Worm (Caenorhabditis elegans): ENCODE measurements around the gene math-14.

Gene math-14

DNA sequence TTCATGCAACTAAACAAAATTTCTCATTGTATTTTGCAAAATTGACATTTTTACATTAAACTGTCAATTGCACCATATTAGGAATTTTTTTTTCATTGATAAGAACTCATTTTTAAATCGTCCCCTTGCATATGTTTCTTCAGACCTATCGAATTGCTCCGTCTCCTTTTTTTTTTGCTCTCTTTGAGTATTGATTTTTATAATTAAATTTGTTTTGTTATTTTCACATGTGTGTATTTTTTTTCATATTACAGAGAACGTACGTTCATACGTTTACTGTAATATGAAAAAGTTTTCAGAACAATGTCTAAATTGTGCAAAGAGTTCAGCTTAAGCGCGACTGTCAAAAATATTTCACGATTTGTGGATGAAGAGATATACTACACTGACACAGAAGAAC is at the start of gene math-14:
TSS of gene math-14 (plus strand) at position 301 of the 400 bp plus-strand sequence.
- no peak for TF ChIP-seq lin-39 (tag; optimal IDR thresholded peaks at IDR 0.05)
- TF ChIP-seq daf-16 (GFP tag; optimal IDR thresholded peaks at IDR 0.05) = no peak
- TF ChIP-seq daf-16 (tag; optimal IDR thresholded peaks at IDR 0.05) = peak; percentile 24
- no peak for TF ChIP-seq skn-1 (tag; optimal IDR thresholded peaks at IDR 0.05)
- no peak for TF ChIP-seq aly-2 (tag; optimal IDR thresholded peaks at IDR 0.05)
- no peak for TF ChIP-seq dpl-1 (GFP tag; optimal IDR thresholded peaks at IDR 0.05)

DNA sequence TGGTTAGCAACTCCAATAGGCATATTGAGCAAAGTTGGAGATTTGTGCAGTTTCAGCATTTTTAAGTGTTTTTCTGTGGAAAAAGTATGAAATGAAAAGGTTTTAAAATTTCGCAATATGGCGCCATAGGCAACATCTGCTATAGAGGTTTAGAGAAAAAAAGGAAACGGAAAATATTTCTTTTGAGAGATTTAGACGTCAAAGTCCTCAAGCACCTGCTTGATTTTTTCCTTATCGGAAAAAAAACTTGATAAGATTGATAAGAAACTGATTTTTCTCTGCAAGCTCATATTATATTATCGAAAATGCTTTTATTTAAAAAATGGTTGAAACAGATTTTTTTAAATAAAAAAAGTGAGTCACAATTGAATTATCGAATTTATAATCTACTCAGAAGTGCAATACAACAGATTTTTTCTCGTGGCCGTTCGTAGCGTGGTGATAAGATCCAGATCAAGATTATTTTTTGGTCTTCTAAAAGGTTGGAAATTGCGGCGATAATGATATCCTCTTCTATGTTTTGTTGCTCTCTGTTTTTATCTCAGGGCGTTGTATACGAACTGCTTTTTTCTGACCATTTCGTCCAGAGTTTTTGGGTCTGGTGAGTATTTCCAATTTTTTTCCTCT is 49.2 kb upstream of the math-14 start, which contains the start of gene fbxc-19:
TSS of gene fbxc-19 (plus strand) at position 536 of the 627 bp plus-strand sequence.
- TF ChIP-seq lim-7 (GFP tag; IDR thresholded peaks at IDR 0.05) (no peak), Y48G9A.11 (GFP tag; IDR thresholded peaks at IDR 0.05) (no peak), aha-1 (tag) (peak; percentile 78), php-3 (GFP tag; IDR thresholded peaks at IDR 0.05) (peak; percentile 87), mdl-1 (tag; optimal IDR thresholded peaks at IDR 0.05) (peak in 1 of 2 experiments; percentile 59), dpl-1 (GFP tag; optimal IDR thresholded peaks at IDR 0.05) (peak; percentile 27), hlh-11 (tag; optimal IDR thresholded peaks at IDR 0.05) (peak; percentile 95), zip-11 (GFP tag; IDR thresholded peaks at IDR 0.05) (no peak), nhr-6 (tag; optimal IDR thresholded peaks at IDR 0.05) (peak; percentile 72), ztf-7 (tag; optimal IDR thresholded peaks at IDR 0.05) (peak; percentile 90), tra-1 (GFP tag; IDR thresholded peaks at IDR 0.05) (peak; percentile 92), nhr-102 (tag; optimal IDR thresholded peaks at IDR 0.05) (peak; percentile 50), nhr-48 (tag; optimal IDR thresholded peaks at IDR 0.05) (peak; percentile 31), nhr-111 (GFP tag; optimal IDR thresholded peaks at IDR 0.05) (no peak), duxl-1 (tag; optimal IDR thresholded peaks at IDR 0.05; ENCODE audit: poor library complexity) (peak; percentile 97), nhr-237 (tag; optimal IDR thresholded peaks at IDR 0.05) (no peak), pqm-1 (tag; optimal IDR thresholded peaks at IDR 0.05) (peak; percentile 87), hlh-30 (tag; optimal IDR thresholded peaks at IDR 0.05; ENCODE audit: insufficient read depth) (peak; percentile 69), nhr-28 (tag; optimal IDR thresholded peaks at IDR 0.05) (peak; percentile 83), mxl-3 (GFP tag; optimal IDR thresholded peaks at IDR 0.05) (peak; percentile 14), dve-1 (tag; optimal IDR thresholded peaks at IDR 0.05; ENCODE audit: insufficient read depth) (peak; percentile 84), daf-16 (GFP tag; optimal IDR thresholded peaks at IDR 0.05) (no peak), daf-16 (tag; optimal IDR thresholded peaks at IDR 0.05) (peak; percentile 92), dmd-6 (GFP tag; IDR thresholded peaks at IDR 0.05) (peak; percentile 90), jun-1 (tag; optimal IDR thresholded peaks at IDR 0.05) (peak; percentile 40), nhr-77 (tag; optimal IDR thresholded peaks at IDR 0.05) (peak; percentile 86), lin-1 (GFP tag; IDR thresholded peaks at IDR 0.05) (peak; percentile 44; the same call in 1 of the 2 replicates), mes-2 (tag; optimal IDR thresholded peaks at IDR 0.05; ENCODE audit: poor library complexity, severe bottlenecking) (peak; percentile 47), madf-9 (GFP tag; conservative IDR thresholded peaks at IDR 0.05) (no peak), zip-2 (tag; optimal IDR thresholded peaks at IDR 0.05) (peak; percentile 99)

ce11 chrII:1820774-1821173 is 48.4 kb upstream of the math-14 start, which contains the start of gene fbxa-3:
TSS of gene fbxa-3 (minus strand) at chrII:1820874.
- TF ChIP-seq ztf-7 (tag; optimal IDR thresholded peaks at IDR 0.05) (no peak), ceh-32 (tag; optimal IDR thresholded peaks at IDR 0.05; ENCODE audit: poor library complexity) (no peak), vab-7 (GFP tag; IDR thresholded peaks at IDR 0.05) (no peak), lin-1 (GFP tag; IDR thresholded peaks at IDR 0.05) (no peak), F10B5.3 (tag; optimal IDR thresholded peaks at IDR 0.05) (no peak), Y48G9A.11 (GFP tag; IDR thresholded peaks at IDR 0.05) (no peak), ceh-62 (tag; optimal IDR thresholded peaks at IDR 0.05) (no peak), duxl-1 (tag; optimal IDR thresholded peaks at IDR 0.05; ENCODE audit: poor library complexity) (no peak), rbr-2 (tag; optimal IDR thresholded peaks at IDR 0.05) (no peak), zip-11 (GFP tag; IDR thresholded peaks at IDR 0.05) (no peak), Y5F2A.4 (GFP tag; optimal IDR thresholded peaks at IDR 0.05) (no peak)

Measured in whole organism, L4 larva.